Worm (Caenorhabditis elegans) whole organism, L1 larva: Measurements from ENCODE around the gene F44B9.5.

ENCODE experiments used
- C04F5.9 ChIP-seq: sonication (generic microtip); optimal IDR thresholded peaks from 2 replicates; lab custom pipeline; 2016; ENCODE audit warnings: missing genetic modification characterization, missing compliant biosample characterization
- C16A3.4 ChIP-seq: fragments of 150-350 bp; optimal IDR thresholded peaks from 2 replicates; lab custom pipeline; 2014; ENCODE audit warnings: missing biosample characterization, missing genetic modification characterization
- C34B4.2 ChIP-seq: sonication (generic microtip); optimal IDR thresholded peaks from 2 replicates; lab custom pipeline; 2017; ENCODE audit warnings: mild to moderate bottlenecking, missing genetic modification characterization, missing compliant biosample characterization
- F16B12.6 ChIP-seq: fragments of 150-350 bp; optimal IDR thresholded peaks from 2 replicates; lab custom pipeline; 2014; ENCODE audit warnings: missing biosample characterization, missing genetic modification characterization
- alr-1 ChIP-seq: fragments of 200-800 bp; sonication (Bioruptor generic); optimal IDR thresholded peaks from 2 replicates; lab custom pipeline; 2018; ENCODE audit warnings: borderline replicate concordance, mild to moderate bottlenecking, missing genetic modification characterization, missing compliant biosample characterization
- aly-2 ChIP-seq: fragments of 150-350 bp; optimal IDR thresholded peaks from 2 replicates; lab custom pipeline; 2014; ENCODE audit warnings: missing biosample characterization, missing genetic modification characterization
- ama-1 ChIP-seq: fragments of 150-350 bp; optimal IDR thresholded peaks from 2 replicates; lab custom pipeline; 2014
- blmp-1 ChIP-seq: fragments of 150-350 bp; optimal IDR thresholded peaks from 2 replicates; lab custom pipeline; 2014; ENCODE audit warnings: missing biosample characterization, missing genetic modification characterization
- ceh-8 ChIP-seq: fragments of 200-800 bp; sonication (Bioruptor generic); optimal IDR thresholded peaks from 2 replicates; lab custom pipeline; 2018; ENCODE audit warnings: mild to moderate bottlenecking, missing genetic modification characterization, moderate library complexity, missing compliant biosample characterization
- ceh-88 ChIP-seq: fragments of 200-800 bp; sonication (Bioruptor generic); IDR thresholded peaks from 2 replicates; pipeline ENCODE4 v1.3.6; 2022; ENCODE audit warnings: missing genetic modification characterization, missing compliant biosample characterization
- ceh-90 ChIP-seq: sonication (generic microtip); optimal IDR thresholded peaks from 2 replicates; lab custom pipeline; 2016; ENCODE audit warnings: missing genetic modification characterization, missing compliant biosample characterization
- ces-1 ChIP-seq: fragments of 150-350 bp; optimal IDR thresholded peaks from 2 replicates; lab custom pipeline; 2014; ENCODE audit warnings: missing biosample characterization, missing genetic modification reagents, missing genetic modification characterization
- dpl-1 ChIP-seq, 3 experiments: fragments of 150-350 bp in 2 of 3; sonication (generic microtip) in 1 of 3; optimal IDR thresholded peaks; 2 replicates each; lab custom pipeline; 2014 to 2017; ENCODE audit warnings: missing biosample characterization in 3 of 3, missing genetic modification characterization in 3 of 3, missing genetic modification reagents in 3 of 3
- dsc-1 ChIP-seq: sonication (generic microtip); optimal IDR thresholded peaks from 2 replicates; lab custom pipeline; 2016; ENCODE audit warnings: mild to moderate bottlenecking, missing genetic modification characterization, missing compliant biosample characterization
- egl-27 ChIP-seq, 2 experiments: fragments of 150-350 bp in 1 of 2; sonication (generic microtip); optimal IDR thresholded peaks; 3 replicates each; lab custom pipeline; 2017 to 2018; ENCODE audit warnings: missing biosample characterization in 2 of 2, missing genetic modification characterization in 2 of 2, missing genetic modification reagents in 2 of 2
- elt-2 ChIP-seq: sonication (generic microtip); optimal IDR thresholded peaks from 2 replicates; lab custom pipeline; 2016; ENCODE audit warnings: missing genetic modification characterization, mild to moderate bottlenecking, inconsistent platforms, missing compliant biosample characterization, missing genetic modification reagents
- fkh-10 ChIP-seq: sonication (generic microtip); optimal IDR thresholded peaks from 2 replicates; lab custom pipeline; 2017; ENCODE audit warnings: missing biosample characterization, missing genetic modification reagents, missing genetic modification characterization
- fkh-4 ChIP-seq: sonication (generic microtip); optimal IDR thresholded peaks from 2 replicates; lab custom pipeline; 2016; ENCODE audit warnings: missing compliant biosample characterization, missing genetic modification characterization, borderline replicate concordance
- grh-1 ChIP-seq: fragments of 200-800 bp; sonication (Bioruptor generic); IDR thresholded peaks from 2 replicates; pipeline ENCODE4 v1.3.6; 2022; ENCODE audit warnings: missing genetic modification reagents, missing genetic modification characterization, missing compliant biosample characterization
- hlh-17 ChIP-seq: fragments of 200-800 bp; sonication (Bioruptor generic); optimal IDR thresholded peaks from 2 replicates; lab custom pipeline; 2018; ENCODE audit warnings: missing genetic modification characterization, mild to moderate bottlenecking, missing compliant biosample characterization, moderate library complexity, borderline replicate concordance
- hlh-4 ChIP-seq: sonication (generic microtip); optimal IDR thresholded peaks from 2 replicates; lab custom pipeline; 2016; ENCODE audit warnings: mild to moderate bottlenecking, missing genetic modification characterization, missing compliant biosample characterization
- hpl-2 ChIP-seq: fragments of 150-350 bp; optimal IDR thresholded peaks from 2 replicates; lab custom pipeline; 2014; ENCODE audit warnings: missing biosample characterization, missing genetic modification reagents, missing genetic modification characterization
- irx-1 ChIP-seq: sonication (generic microtip); optimal IDR thresholded peaks from 2 replicates; lab custom pipeline; 2016; ENCODE audit warnings: missing genetic modification characterization, missing compliant biosample characterization
- lin-13 ChIP-seq: fragments of 150-350 bp; optimal IDR thresholded peaks from 2 replicates; lab custom pipeline; 2014; ENCODE audit warnings: missing biosample characterization, missing genetic modification reagents, missing genetic modification characterization
- lin-14 ChIP-seq: fragments of 200-800 bp; sonication (Bioruptor generic); optimal IDR thresholded peaks from 2 replicates; lab custom pipeline; 2018; ENCODE audit warnings: mild to moderate bottlenecking, missing genetic modification characterization, moderate library complexity, missing compliant biosample characterization
- lin-15B ChIP-seq: fragments of 150-350 bp; sonication (generic microtip); optimal IDR thresholded peaks from 3 replicates; lab custom pipeline; 2014; ENCODE audit warnings: missing biosample characterization, missing genetic modification characterization
- lir-3 ChIP-seq: sonication (generic microtip); optimal IDR thresholded peaks from 2 replicates; lab custom pipeline; 2016; ENCODE audit warnings: mild to moderate bottlenecking, missing genetic modification characterization, moderate library complexity, missing compliant biosample characterization; ENCODE audit not compliant: poor library complexity
- lsy-2 ChIP-seq, 2 experiments: fragments of 150-350 bp; optimal IDR thresholded peaks; 2 replicates each; lab custom pipeline; 2014; ENCODE audit warnings: missing biosample characterization in 2 of 2, missing genetic modification characterization in 2 of 2
- mep-1 ChIP-seq: fragments of 150-350 bp; optimal IDR thresholded peaks from 2 replicates; lab custom pipeline; 2014; ENCODE audit warnings: missing biosample characterization, missing genetic modification characterization
- nhr-11 ChIP-seq: fragments of 150-350 bp; optimal IDR thresholded peaks from 2 replicates; lab custom pipeline; 2014; ENCODE audit warnings: missing biosample characterization, missing genetic modification characterization
- nhr-19 ChIP-seq: fragments of 200-800 bp; sonication (Bioruptor generic); conservative IDR thresholded peaks from 2 replicates; pipeline ENCODE4 v1.3.6; 2022; ENCODE audit warnings: missing genetic modification characterization, missing compliant biosample characterization
- nhr-237 ChIP-seq: fragments of 150-350 bp; optimal IDR thresholded peaks from 2 replicates; lab custom pipeline; 2014; ENCODE audit warnings: missing biosample characterization, missing genetic modification characterization
- nhr-28 ChIP-seq: fragments of 150-350 bp; optimal IDR thresholded peaks from 2 replicates; lab custom pipeline; 2014; ENCODE audit warnings: missing biosample characterization, missing genetic modification characterization
- nhr-47 ChIP-seq: sonication (generic microtip); optimal IDR thresholded peaks from 2 replicates; lab custom pipeline; 2016; ENCODE audit warnings: mild to moderate bottlenecking, missing genetic modification characterization, moderate library complexity, missing compliant biosample characterization
- nhr-71 ChIP-seq: sonication (generic microtip); optimal IDR thresholded peaks from 2 replicates; lab custom pipeline; 2016; ENCODE audit warnings: mild to moderate bottlenecking, missing genetic modification characterization, moderate library complexity, missing compliant biosample characterization
- nhr-76 ChIP-seq: sonication (generic microtip); optimal IDR thresholded peaks from 2 replicates; lab custom pipeline; 2017; ENCODE audit warnings: missing biosample characterization, missing genetic modification characterization
- nhr-85 ChIP-seq: sonication (generic microtip); peaks from one replicate; lab custom pipeline; 2016; ENCODE audit warnings: missing genetic modification characterization, inconsistent platforms, missing compliant biosample characterization
- nhr-90 ChIP-seq: sonication (generic microtip); optimal IDR thresholded peaks from 2 replicates; lab custom pipeline; 2016; ENCODE audit warnings: mild to moderate bottlenecking, missing genetic modification characterization, missing compliant biosample characterization; ENCODE audit not compliant: poor library complexity
- pag-3 ChIP-seq: sonication (generic microtip); optimal IDR thresholded peaks from 2 replicates; lab custom pipeline; 2017; ENCODE audit warnings: missing genetic modification characterization, mild to moderate bottlenecking, missing compliant biosample characterization, antibody characterized with exemption, borderline replicate concordance; ENCODE audit not compliant: insufficient read depth
- pqm-1 ChIP-seq: sonication (generic microtip); optimal IDR thresholded peaks from 3 replicates; lab custom pipeline; 2017; ENCODE audit warnings: missing biosample characterization, missing genetic modification characterization
- rnt-1 ChIP-seq: sonication (generic microtip); optimal IDR thresholded peaks from 2 replicates; lab custom pipeline; 2016; ENCODE audit warnings: mild to moderate bottlenecking, missing genetic modification characterization, moderate library complexity, missing compliant biosample characterization
- snu-23 ChIP-seq: sonication (generic microtip); optimal IDR thresholded peaks from 2 replicates; lab custom pipeline; 2016; ENCODE audit warnings: missing genetic modification characterization, missing compliant biosample characterization
- tbx-2 ChIP-seq: sonication (generic microtip); optimal IDR thresholded peaks from 2 replicates; lab custom pipeline; 2016; ENCODE audit warnings: missing genetic modification characterization, missing compliant biosample characterization
- tlp-1 ChIP-seq: fragments of 150-350 bp; optimal IDR thresholded peaks from 2 replicates; lab custom pipeline; 2014; ENCODE audit warnings: missing biosample characterization, missing genetic modification characterization
- unc-130 ChIP-seq: fragments of 150-350 bp; optimal IDR thresholded peaks from 2 replicates; lab custom pipeline; 2017; ENCODE audit warnings: missing biosample characterization, missing genetic modification characterization, inconsistent platforms
- unc-30 ChIP-seq: sonication (generic microtip); optimal IDR thresholded peaks from 2 replicates; lab custom pipeline; 2017; ENCODE audit warnings: missing biosample characterization, missing genetic modification characterization
- unc-86 ChIP-seq: sonication (generic microtip); optimal IDR thresholded peaks from 2 replicates; lab custom pipeline; 2016; ENCODE audit warnings: missing genetic modification characterization, missing compliant biosample characterization
- vab-15 ChIP-seq: sonication (generic microtip); optimal IDR thresholded peaks from 2 replicates; lab custom pipeline; 2017; ENCODE audit warnings: missing genotype, mild to moderate bottlenecking, missing genetic modification characterization, missing compliant biosample characterization
- xbp-1 ChIP-seq: sonication (generic microtip); optimal IDR thresholded peaks from 2 replicates; lab custom pipeline; 2016; ENCODE audit warnings: missing genetic modification characterization, missing compliant biosample characterization
- zip-4 ChIP-seq: fragments of 200-800 bp; sonication (Bioruptor generic); optimal IDR thresholded peaks from 2 replicates; lab custom pipeline; 2018; ENCODE audit warnings: mild to moderate bottlenecking, missing genetic modification characterization, moderate library complexity, missing compliant biosample characterization
- ztf-11 ChIP-seq, 2 experiments: sonication (generic microtip); optimal IDR thresholded peaks; 2 replicates each; lab custom pipeline; 2016 to 2017; ENCODE audit warnings: missing genetic modification characterization in 2 of 2, missing biosample characterization in 1 of 2, missing compliant biosample characterization in 1 of 2
- ztf-4 ChIP-seq: fragments of 150-350 bp; optimal IDR thresholded peaks from 2 replicates; lab custom pipeline; 2014; ENCODE audit warnings: missing biosample characterization, missing genetic modification characterization

F44B9.5 gene

ce11 chrIII:8043784-8044183 is 27.4 kb upstream of the F44B9.5 start (continued):
- TF ChIP-seq C34B4.2 (no peak), tbx-2 (tag; lab: Kevin White, UChicago) (peak; percentile 95), lin-13 (GFP tag; lab: Kevin White, UChicago) (peak; percentile 98), nhr-76 (tag; lab: Kevin White, UChicago) (peak; percentile 17), lsy-2 (tag; optimal IDR thresholded peaks at IDR 0.05; lab: Kevin White, UChicago) (peak; percentile 96 to 98), snu-23 (peak; percentile 99), nhr-85 (tag; lab: Kevin White, UChicago) (peak; percentile 95), zip-4 (GFP tag; lab: Kevin White, UChicago) (peak; percentile 49), nhr-47 (tag; lab: Kevin White, UChicago) (peak; percentile 96), ceh-90 (peak; percentile 45), unc-30 (no peak), unc-86 (tag; lab: Kevin White, UChicago) (peak; percentile 94), irx-1 (peak; percentile 69), ama-1 (no peak), ceh-88 (GFP tag; lab: Robert Waterston, UW) (peak; percentile 92), tlp-1 (tag; lab: Kevin White, UChicago) (no peak), nhr-237 (tag; lab: Kevin White, UChicago) (peak; percentile 96), alr-1 (tag; lab: Kevin White, UChicago) (no peak), nhr-19 (peak; percentile 94), nhr-28 (no peak), aly-2 (tag; lab: Kevin White, UChicago) (peak; percentile 89), grh-1 (peak; percentile 75), vab-15 (tag; lab: Kevin White, UChicago) (peak; percentile 99), dpl-1 (GFP tag; optimal IDR thresholded peaks at IDR 0.05; lab: Kevin White, UChicago) (peak; percentile 92 to 93 (median 92)), lir-3 (peak; percentile 97), lin-14 (GFP tag; lab: Kevin White, UChicago) (peak; percentile 98), ceh-8 (GFP tag; lab: Kevin White, UChicago) (peak; percentile 80), unc-130 (peak; percentile 98), dsc-1 (peak; percentile 97), nhr-90 (tag; lab: Kevin White, UChicago) (peak; percentile 96), ztf-4 (tag; lab: Kevin White, UChicago) (peak; percentile 87), nhr-11 (peak; percentile 80), hlh-4 (tag; lab: Kevin White, UChicago) (no peak), hlh-17 (GFP tag; lab: Kevin White, UChicago) (no peak), xbp-1 (tag; lab: Kevin White, UChicago) (peak; percentile 96), lin-15B (tag; lab: Kevin White, UChicago) (peak; percentile 98), rnt-1 (tag; lab: Kevin White, UChicago) (peak; percentile 99), mep-1 (peak; percentile 98), C04F5.9 (peak; percentile 91), fkh-10 (GFP tag; lab: Kevin White, UChicago) (peak; percentile 99), pqm-1 (tag; lab: Kevin White, UChicago) (peak; percentile 60), ces-1 (GFP tag; lab: Kevin White, UChicago) (peak; percentile 92), fkh-4 (tag; lab: Kevin White, UChicago) (peak; percentile 79), ztf-11 (tag; optimal IDR thresholded peaks at IDR 0.05; lab: Kevin White, UChicago) (peak in 1 of 2 experiments; percentile 93), F16B12.6 (peak; percentile 80), elt-2 (tag; lab: Kevin White, UChicago) (peak; percentile 75), C16A3.4 (peak; percentile 100), hpl-2 (GFP tag; lab: Kevin White, UChicago) (peak; percentile 96), egl-27 (tag; optimal IDR thresholded peaks at IDR 0.05; lab: Kevin White, UChicago) (peak; percentile 83 to 97), blmp-1 (peak; percentile 87), nhr-71 (tag; lab: Kevin White, UChicago) (peak; percentile 98), pag-3 (tag; lab: Kevin White, UChicago) (no peak)
